Worm (Caenorhabditis elegans) whole organism, dauer: ENCODE results near the gene daf-7.

Experiments used
- unc-62 ChIP-seq: sonication (generic microtip); optimal IDR thresholded peaks from 2 replicates; lab custom pipeline; 2017; ENCODE audit warnings: missing biosample characterization, missing genetic modification reagents, missing genetic modification characterization

Gene daf-7

ce11 chrIII:843999-844398 is 32.4 kb downstream of the daf-7 start:
- TF ChIP-seq unc-62 (GFP tag; lab: Kevin White, UChicago), result no peak

- TF ChIP-seq unc-62 (GFP tag; lab: Kevin White, UChicago), result no peak
These were observed 32.9 kb downstream of the daf-7 start for ce11 chrIII:844577-844976.

ce11 chrIII:845485-845884 is 33.8 kb downstream of the daf-7 start, which contains the start of gene K02F3.2:
K02F3.2 (plus strand) TSS chrIII:845841.
- TF ChIP-seq unc-62 (GFP tag; lab: Kevin White, UChicago), result no peak

DNA sequence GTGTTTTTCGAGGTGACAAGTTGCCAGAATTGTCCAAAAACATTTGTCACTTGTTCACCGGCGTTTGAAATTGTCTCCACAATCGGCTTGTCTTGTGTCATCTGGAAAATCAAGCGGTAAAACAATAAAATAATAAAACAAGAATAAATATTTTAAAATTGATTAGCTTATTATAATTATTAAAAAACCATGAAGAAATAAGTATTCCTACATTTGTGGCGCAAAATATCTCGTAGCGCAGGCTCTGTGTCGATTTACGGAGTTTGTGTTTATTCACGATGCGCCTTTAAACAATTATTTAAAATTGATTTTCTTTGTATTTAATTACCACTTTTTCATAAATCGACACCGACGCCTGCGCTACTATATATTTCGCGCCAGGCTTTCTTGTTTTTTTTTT is 40.7 kb downstream of the daf-7 start, which contains the start of gene moma-1:
moma-1 (minus strand) TSS at position 101 of the 400 bp plus-strand sequence.
- TF ChIP-seq unc-62 (GFP tag; lab: Kevin White, UChicago), result no peak

ce11 chrIII:853414-853813 is 41.8 kb downstream of the daf-7 start:
- no peak for TF ChIP-seq unc-62 (GFP tag; lab: Kevin White, UChicago)

- no peak for TF ChIP-seq unc-62 (GFP tag; lab: Kevin White, UChicago)
These were observed 42.3 kb downstream of the daf-7 start, which contains the start of the genes rnp-5 and tag-51 for ce11 chrIII:853859-854359. rnp-5 (minus strand) TSS chrIII:853909. tag-51 (plus strand) TSS chrIII:854221.

ce11 chrIII:856260-856659 is 44.6 kb downstream of the daf-7 start, which contains the start of gene K02F3.12:
K02F3.12 (plus strand) TSS chrIII:856560.
- TF ChIP-seq unc-62 (GFP tag; lab: Kevin White, UChicago), result no peak

DNA sequence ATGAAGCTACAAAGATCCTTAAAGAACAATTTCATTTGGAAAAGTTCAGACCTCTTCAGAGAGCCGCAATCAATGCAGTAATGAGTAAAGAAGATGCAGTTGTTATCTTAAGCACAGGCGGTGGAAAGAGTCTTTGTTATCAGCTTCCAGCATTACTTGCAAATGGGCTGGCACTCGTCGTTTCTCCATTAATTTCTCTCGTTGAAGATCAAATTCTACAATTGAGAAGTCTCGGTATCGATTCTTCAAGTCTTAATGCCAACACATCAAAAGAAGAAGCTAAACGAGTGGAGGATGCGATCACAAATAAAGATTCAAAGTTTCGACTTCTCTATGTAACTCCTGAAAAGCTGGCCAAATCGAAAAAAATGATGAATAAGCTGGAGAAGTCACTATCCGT is 45.3 kb downstream of the daf-7 start:
- TF ChIP-seq unc-62 (GFP tag; lab: Kevin White, UChicago), result no peak

DNA sequence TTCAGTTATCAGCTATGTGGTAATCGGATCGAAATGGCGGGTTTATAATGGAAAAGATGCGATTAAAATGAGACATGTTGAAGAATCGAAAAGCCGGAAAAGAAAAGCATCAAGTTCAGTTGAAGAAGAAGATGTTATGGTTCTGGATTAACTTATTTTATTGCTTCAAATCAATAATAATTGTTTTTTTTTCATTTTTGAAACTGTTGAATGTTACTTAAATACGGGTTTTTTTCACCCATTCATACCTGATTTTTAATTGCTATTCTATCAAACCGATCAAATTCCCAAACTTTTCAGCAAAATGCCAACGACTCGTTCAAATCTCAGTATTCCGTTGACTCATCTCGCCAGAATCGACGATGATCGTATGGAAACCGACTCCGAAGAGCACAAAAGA is 48.3 kb downstream of the daf-7 start, which contains the start of gene exos-4.2:
exos-4.2 (plus strand) TSS at position 301 of the 400 bp plus-strand sequence.
- no peak for TF ChIP-seq unc-62 (GFP tag; lab: Kevin White, UChicago)

- TF ChIP-seq unc-62 (GFP tag; lab: Kevin White, UChicago), result no peak
These were observed 50.2 kb downstream of the daf-7 start, which contains the start of gene arx-4 for ce11 chrIII:861819-862356. arx-4 (plus strand) TSS chrIII:862306.
